Worm (Caenorhabditis elegans): ENCODE data around the gene F23B12.7.

DNA sequence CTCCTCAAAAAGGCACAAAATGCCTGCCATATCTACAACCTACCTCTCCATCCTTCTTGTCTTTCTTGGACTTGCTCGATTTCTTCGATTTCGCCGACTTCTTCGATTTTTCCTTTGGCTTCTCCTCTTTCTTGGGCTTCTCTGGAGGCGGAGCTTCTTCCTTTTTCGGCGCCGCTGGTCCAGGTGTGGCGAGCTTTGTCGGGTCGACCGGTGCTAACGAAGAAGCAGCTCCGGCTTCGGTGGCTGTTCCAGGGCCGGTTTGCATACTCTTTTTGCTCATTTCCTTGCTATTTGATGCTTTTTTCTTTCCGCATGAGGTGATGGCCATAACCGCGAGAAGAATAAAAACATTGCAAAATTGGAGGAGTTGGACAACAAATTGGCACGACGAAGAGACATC is 31.0 kb downstream of the F23B12.7 start:
- TF ChIP-seq ztf-4 (tag; optimal IDR thresholded peaks at IDR 0.05), result no peak
- TF ChIP-seq ZK546.5 (tag; optimal IDR thresholded peaks at IDR 0.05), result no peak
- TF ChIP-seq F13H6.1 (tag; optimal IDR thresholded peaks at IDR 0.05), result no peak
- no peak for TF ChIP-seq nhr-12 (tag; optimal IDR thresholded peaks at IDR 0.05)
- TF ChIP-seq dmd-4 (tag; optimal IDR thresholded peaks at IDR 0.05), result no peak
- TF ChIP-seq snpc-4 (tag; optimal IDR thresholded peaks at IDR 0.05), result no peak
- TF ChIP-seq nhr-77 (tag; optimal IDR thresholded peaks at IDR 0.05), result no peak
- TF ChIP-seq skn-1 (tag; optimal IDR thresholded peaks at IDR 0.05), result no peak
- TF ChIP-seq unc-62 (GFP tag; optimal IDR thresholded peaks at IDR 0.05), result no peak
- TF ChIP-seq fos-1 (tag; optimal IDR thresholded peaks at IDR 0.05), result no peak
- no peak for TF ChIP-seq C34F6.9 (tag; optimal IDR thresholded peaks at IDR 0.05)
- TF ChIP-seq nhr-25 (tag; optimal IDR thresholded peaks at IDR 0.05), result no peak
- TF ChIP-seq aly-2 (tag; optimal IDR thresholded peaks at IDR 0.05), result no peak
- no peak for TF ChIP-seq mdl-1 (tag; optimal IDR thresholded peaks at IDR 0.05)
